Fruit fly (Drosophila melanogaster) whole organism, embryonic: ENCODE results near the gene CG14431.

Experiments used
- ATbp ChIP-seq: fragments of 200-800 bp; sonication (Bioruptor generic); optimal IDR thresholded peaks from 2 replicates; lab custom pipeline; 2017; ENCODE audit warnings: missing biosample characterization, mild to moderate bottlenecking, missing genetic modification characterization, missing genetic modification reagents
- B-H2 ChIP-seq: fragments of 200-800 bp; sonication (Bioruptor generic); optimal IDR thresholded peaks from 2 replicates; lab custom pipeline; 2018; ENCODE audit warnings: missing biosample characterization, mild to moderate bottlenecking, missing genetic modification characterization
- Bgb ChIP-seq: fragments of 200-800 bp; sonication (Bioruptor generic); IDR thresholded peaks from 2 replicates; pipeline ENCODE4 v1.3.6; 2022; ENCODE audit warnings: missing biosample characterization, missing genetic modification characterization; ENCODE audit not compliant: partially characterized antibody
- CG10431 ChIP-seq: fragments of 200-800 bp; sonication (Bioruptor generic); optimal IDR thresholded peaks from 3 replicates; lab custom pipeline; 2018; ENCODE audit warnings: missing biosample characterization, mild to moderate bottlenecking, missing genetic modification characterization
- CG10462 ChIP-seq: fragments of 200-800 bp; sonication (Bioruptor generic); optimal IDR thresholded peaks from 2 replicates; lab custom pipeline; 2016; ENCODE audit warnings: missing biosample characterization, missing genetic modification characterization
- CG12659 ChIP-seq: fragments of 200-800 bp; sonication (Bioruptor generic); optimal IDR thresholded peaks from 3 replicates; lab custom pipeline; 2017; ENCODE audit warnings: mild to moderate bottlenecking, missing biosample characterization, missing genetic modification reagents, missing genetic modification characterization
- CG15073 ChIP-seq: fragments of 200-800 bp; sonication (Bioruptor generic); optimal IDR thresholded peaks from 2 replicates; lab custom pipeline; 2016; ENCODE audit warnings: missing biosample characterization, missing genetic modification characterization
- CG15514 ChIP-seq: fragments of 200-800 bp; sonication (Bioruptor generic); optimal IDR thresholded peaks from 3 replicates; lab custom pipeline; 2017; ENCODE audit warnings: missing biosample characterization, missing genetic modification characterization, mild to moderate bottlenecking, moderate library complexity, missing genetic modification reagents
- CG17361 ChIP-seq: fragments of 200-800 bp; sonication (Bioruptor generic); IDR thresholded peaks from 3 replicates; pipeline ENCODE4 v1.3.6; 2022; ENCODE audit warnings: missing biosample characterization, missing genetic modification characterization
- CG2678 ChIP-seq: fragments of 200-800 bp; sonication (Bioruptor generic); optimal IDR thresholded peaks from 3 replicates; lab custom pipeline; 2019; ENCODE audit warnings: missing biosample characterization, mild to moderate bottlenecking, missing genetic modification characterization, moderate library complexity
- CG3281 ChIP-seq: fragments of 200-800 bp; sonication (Bioruptor generic); optimal IDR thresholded peaks from 3 replicates; lab custom pipeline; 2017; ENCODE audit warnings: missing biosample characterization, mild to moderate bottlenecking, missing genetic modification characterization
- CG33557 ChIP-seq: fragments of 200-800 bp; sonication (Bioruptor generic); optimal IDR thresholded peaks from 2 replicates; lab custom pipeline; 2019; ENCODE audit warnings: missing biosample characterization, mild to moderate bottlenecking, missing genetic modification characterization, moderate library complexity
- CG4617 ChIP-seq: fragments of 200-800 bp; sonication (Bioruptor generic); optimal IDR thresholded peaks from 3 replicates; lab custom pipeline; 2016; ENCODE audit warnings: missing biosample characterization, missing genetic modification characterization, borderline replicate concordance
- CG6854 ChIP-seq: fragments of 200-800 bp; sonication (Bioruptor generic); optimal IDR thresholded peaks from 3 replicates; lab custom pipeline; 2017; ENCODE audit warnings: missing biosample characterization, mild to moderate bottlenecking, missing genetic modification characterization
- CG7357 ChIP-seq: fragments of 200-800 bp; sonication (Bioruptor generic); IDR thresholded peaks from 3 replicates; pipeline ENCODE4 v1.3.6; 2022; ENCODE audit warnings: missing biosample characterization, missing genetic modification characterization
- CG7556 ChIP-seq: fragments of 200-800 bp; sonication (Bioruptor generic); optimal IDR thresholded peaks from 2 replicates; lab custom pipeline; 2017; ENCODE audit warnings: missing biosample characterization, mild to moderate bottlenecking, missing genetic modification characterization
- D19A ChIP-seq: fragments of 200-800 bp; optimal IDR thresholded peaks from 3 replicates; lab custom pipeline; 2019; ENCODE audit warnings: missing biosample characterization, mild to moderate bottlenecking, missing genetic modification characterization, moderate library complexity
- HmgZ ChIP-seq: fragments of 200-800 bp; sonication (Bioruptor generic); optimal IDR thresholded peaks from 2 replicates; lab custom pipeline; 2018; ENCODE audit warnings: missing biosample characterization, mild to moderate bottlenecking, missing genetic modification characterization
- Kr ChIP-seq: fragments of 200-800 bp; sonication (Bioruptor generic); optimal IDR thresholded peaks from 2 replicates; lab custom pipeline; 2017; ENCODE audit warnings: missing biosample characterization, mild to moderate bottlenecking, missing genetic modification characterization
- MESR4 ChIP-seq: fragments of 200-800 bp; sonication (Bioruptor generic); optimal IDR thresholded peaks from 2 replicates; lab custom pipeline; 2018; ENCODE audit warnings: missing biosample characterization, mild to moderate bottlenecking, missing genetic modification characterization, moderate library complexity
- Myb ChIP-seq: fragments of 200-800 bp; sonication (Bioruptor generic); optimal IDR thresholded peaks from 2 replicates; lab custom pipeline; 2016; ENCODE audit warnings: missing biosample characterization, missing genetic modification characterization
- NFAT ChIP-seq: fragments of 200-800 bp; sonication (Bioruptor generic); IDR thresholded peaks from 2 replicates; pipeline ENCODE4 v1.3.6; 2022; ENCODE audit warnings: missing biosample characterization, missing genetic modification characterization
- Nf-YC ChIP-seq: fragments of 200-800 bp; optimal IDR thresholded peaks from 3 replicates; lab custom pipeline; 2019; ENCODE audit warnings: missing biosample characterization, mild to moderate bottlenecking, missing genetic modification characterization, moderate library complexity
- Optix ChIP-seq: fragments of 200-800 bp; sonication (Bioruptor generic); IDR thresholded peaks from 3 replicates; pipeline ENCODE4 v1.3.6; 2022; ENCODE audit warnings: missing biosample characterization, missing genetic modification characterization
- Six4 ChIP-seq: fragments of 200-800 bp; sonication (Bioruptor generic); optimal IDR thresholded peaks from 2 replicates; lab custom pipeline; 2016; ENCODE audit warnings: missing biosample characterization, missing genetic modification characterization
- amos ChIP-seq: fragments of 200-800 bp; sonication (Bioruptor generic); IDR thresholded peaks from 2 replicates; pipeline ENCODE4 v1.3.6; 2022; ENCODE audit warnings: missing biosample characterization, missing genetic modification characterization; ENCODE audit not compliant: partially characterized antibody
- ato ChIP-seq: fragments of 200-800 bp; sonication (Bioruptor generic); IDR thresholded peaks from 2 replicates; pipeline ENCODE4 v1.3.6; 2022; ENCODE audit warnings: missing biosample characterization, missing genetic modification characterization; ENCODE audit not compliant: partially characterized antibody
- bab2 ChIP-seq: fragments of 200-800 bp; sonication (Bioruptor generic); optimal IDR thresholded peaks from 2 replicates; lab custom pipeline; 2016; ENCODE audit warnings: missing biosample characterization, missing genetic modification characterization
- br ChIP-seq: fragments of >200 bp; optimal IDR thresholded peaks from 2 replicates; lab custom pipeline; 2017
- cg ChIP-seq: fragments of 200-800 bp; sonication (Bioruptor generic); optimal IDR thresholded peaks from 3 replicates; lab custom pipeline; 2019; ENCODE audit warnings: missing biosample characterization, mild to moderate bottlenecking, missing genetic modification characterization, moderate library complexity
- dysf ChIP-seq: fragments of 200-800 bp; sonication (Bioruptor generic); IDR thresholded peaks from 3 replicates; pipeline ENCODE4 v1.3.6; 2022; ENCODE audit warnings: missing biosample characterization, missing genetic modification characterization
- hkb ChIP-seq, 2 experiments: fragments of 200-800 bp in 1 of 2; fragments of >200 bp in 1 of 2; sonication (Bioruptor generic) in 1 of 2; IDR thresholded peaks in 1 of 2; optimal IDR thresholded peaks in 1 of 2; 2 replicates each; pipeline versions ENCODE4 v1.3.6 to Lab custom; 2017 to 2022; ENCODE audit warnings: missing biosample characterization in 1 of 2, missing genetic modification characterization in 1 of 2
- lbe ChIP-seq: fragments of 200-800 bp; sonication (Bioruptor generic); optimal IDR thresholded peaks from 2 replicates; lab custom pipeline; 2016; ENCODE audit warnings: missing biosample characterization, mild to moderate bottlenecking, missing genetic modification characterization
- lov ChIP-seq, 2 experiments: fragments of 200-800 bp in 1 of 2; fragments of >200 bp in 1 of 2; sonication (Bioruptor generic) in 1 of 2; IDR thresholded peaks in 1 of 2; optimal IDR thresholded peaks in 1 of 2; 2 replicates in 1 of 2; 3 replicates in 1 of 2; pipeline versions ENCODE4 v1.3.6 to Lab custom; 2017 to 2022; ENCODE audit warnings: missing biosample characterization in 1 of 2, missing genetic modification characterization in 1 of 2
- pita ChIP-seq: fragments of 200-800 bp; sonication (Bioruptor generic); optimal IDR thresholded peaks from 2 replicates; lab custom pipeline; 2017; ENCODE audit warnings: missing biosample characterization, mild to moderate bottlenecking, missing genetic modification characterization
- pnt ChIP-seq: fragments of 200-800 bp; sonication (Bioruptor generic); optimal IDR thresholded peaks from 3 replicates; lab custom pipeline; 2016; ENCODE audit warnings: missing biosample characterization, missing genetic modification characterization
- prd ChIP-seq, 3 experiments: fragments of >200 bp in 2 of 3; fragments of 200-800 bp in 1 of 3; sonication (Bioruptor generic) in 1 of 3; optimal IDR thresholded peaks in 2 of 3; IDR thresholded peaks in 1 of 3; 2 replicates in 2 of 3; 3 replicates in 1 of 3; pipeline versions ENCODE4 v1.3.6 to Lab custom; 2017 to 2022; ENCODE audit warnings: missing biosample characterization in 1 of 3, missing genetic modification characterization in 1 of 3
- ro ChIP-seq: fragments of 200-800 bp; sonication (Bioruptor generic); IDR thresholded peaks from 2 replicates; pipeline ENCODE4 v1.3.6; 2022; ENCODE audit warnings: missing biosample characterization, missing genetic modification characterization
- salm ChIP-seq: fragments of 200-800 bp; sonication (Bioruptor generic); optimal IDR thresholded peaks from 2 replicates; lab custom pipeline; 2018; ENCODE audit warnings: missing biosample characterization, mild to moderate bottlenecking, missing genetic modification characterization
- sc ChIP-seq, 3 experiments: fragments of >200 bp in 2 of 3; fragments of 200-800 bp in 1 of 3; sonication (Bioruptor generic) in 1 of 3; optimal IDR thresholded peaks; 2 replicates in 2 of 3; 3 replicates in 1 of 3; lab custom pipeline; 2017; ENCODE audit warnings: mild to moderate bottlenecking in 1 of 3, missing biosample characterization in 1 of 3, missing genetic modification characterization in 1 of 3, missing genetic modification reagents in 1 of 3
- shn ChIP-seq: fragments of 200-800 bp; sonication (Bioruptor generic); optimal IDR thresholded peaks from 3 replicates; lab custom pipeline; 2016; ENCODE audit warnings: missing biosample characterization, missing genetic modification characterization
- sim ChIP-seq: fragments of 200-800 bp; sonication (Bioruptor generic); IDR thresholded peaks from 2 replicates; pipeline ENCODE4 v1.3.6; 2022; ENCODE audit warnings: missing biosample characterization, missing genetic modification characterization
- sug ChIP-seq: fragments of 200-800 bp; optimal IDR thresholded peaks from 2 replicates; lab custom pipeline; 2019; ENCODE audit warnings: missing biosample characterization, mild to moderate bottlenecking, missing genetic modification characterization, moderate library complexity
- toy ChIP-seq: fragments of 200-800 bp; sonication (Bioruptor generic); IDR thresholded peaks from 2 replicates; pipeline ENCODE4 v1.3.6; 2022; ENCODE audit warnings: missing biosample characterization, missing genetic modification characterization
- vvl ChIP-seq: fragments of 200-800 bp; sonication (Bioruptor generic); IDR thresholded peaks from 2 replicates; pipeline ENCODE4 v1.3.6; 2022; ENCODE audit warnings: missing biosample characterization, missing genetic modification characterization
- zf30C ChIP-seq: fragments of 200-800 bp; sonication (Bioruptor generic); optimal IDR thresholded peaks from 3 replicates; lab custom pipeline; 2018; ENCODE audit warnings: missing biosample characterization, mild to moderate bottlenecking, missing genetic modification characterization
- zfh1 ChIP-seq: fragments of 200-800 bp; sonication (Bioruptor generic); IDR thresholded peaks from 3 replicates; pipeline ENCODE4 v1.3.6; 2022; ENCODE audit warnings: missing biosample characterization, missing genetic modification characterization

CG14431 gene

DNA sequence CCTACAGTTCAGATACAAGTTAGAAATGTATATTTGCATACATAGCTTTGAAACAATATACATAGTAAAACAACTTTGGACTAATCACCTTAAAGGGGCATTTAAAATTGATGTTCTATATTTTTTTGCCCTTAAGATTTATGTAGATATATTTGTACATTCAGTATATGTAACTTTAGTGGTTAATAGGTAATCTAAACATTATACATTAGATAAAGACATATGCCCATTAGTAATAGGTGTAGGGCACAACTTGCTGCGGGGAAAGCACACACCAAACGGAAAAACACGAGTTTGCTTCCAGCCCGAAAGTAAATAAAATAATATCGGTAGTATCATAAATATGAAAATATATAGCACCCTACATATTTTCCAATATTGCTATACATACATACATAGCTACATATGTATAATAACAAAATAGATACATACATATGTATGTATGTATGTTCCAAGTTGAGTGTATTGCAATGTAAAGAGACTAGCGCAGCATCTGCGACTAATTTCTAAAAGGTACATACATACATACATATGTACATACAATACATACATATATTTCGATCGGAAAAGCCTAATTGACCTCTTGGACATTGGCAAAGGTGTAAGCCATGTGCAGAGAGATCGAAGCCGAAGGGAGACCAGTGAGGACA is 44.7 kb upstream of the CG14431 start, which contains the start of gene CG43736 (continued):
- TF ChIP-seq salm (tag; lab: Kevin White, UChicago) (peak; percentile 91), CG33557 (GFP tag; lab: Kevin White, UChicago) (peak; percentile 93), pnt (peak; percentile 90), CG6854 (GFP tag; lab: Kevin White, UChicago) (peak; percentile 94), toy (peak; percentile 62; the same call in 1 of the 2 replicates), NFAT (peak; percentile 68; the same call in 1 of the 2 replicates), CG12659 (GFP tag; lab: Kevin White, UChicago) (peak; percentile 97), bab2 (GFP tag; lab: Kevin White, UChicago) (peak; percentile 93), lbe (peak; percentile 78), B-H2 (GFP tag; lab: Kevin White, UChicago) (peak; percentile 92), CG10462 (GFP tag; lab: Kevin White, UChicago) (peak; percentile 88), sc (optimal IDR thresholded peaks at IDR 0.05; lab: Kevin White, UChicago) (no peak), sc (GFP tag; optimal IDR thresholded peaks at IDR 0.05; lab: Kevin White, UChicago) (peak; percentile 88), amos (no peak), br (no peak), pita (GFP tag; lab: Kevin White, UChicago) (no peak), CG7357 (GFP tag; lab: Robert Waterston, UW) (peak; percentile 78), Nf-YC (peak; percentile 90), CG15514 (GFP tag; lab: Kevin White, UChicago) (peak; percentile 77), CG7556 (GFP tag; lab: Kevin White, UChicago) (peak; percentile 98), cg (no peak), HmgZ (peak; percentile 95), Bgb (GFP tag; lab: Robert Waterston, UW) (no peak), shn (GFP tag; lab: Kevin White, UChicago) (peak; percentile 93), ATbp (peak; percentile 94), ro (GFP tag; lab: Robert Waterston, UW) (peak; percentile 52; the same call in 1 of the 2 replicates), vvl (peak; percentile 87), CG3281 (GFP tag; lab: Kevin White, UChicago) (peak; percentile 97), sim (0 out of 2 replicates have a peak, but pooled peaks have one; percentile 12), MESR4 (GFP tag; lab: Kevin White, UChicago) (peak; percentile 43), zf30C (GFP tag; lab: Kevin White, UChicago) (no peak), lov (optimal IDR thresholded peaks at IDR 0.05; lab: Kevin White, UChicago) (no peak), lov (GFP tag; IDR thresholded peaks at IDR 0.05; lab: Robert Waterston, UW) (0 out of 3 replicates have a peak, but pooled peaks have one; percentile 66), prd (optimal IDR thresholded peaks at IDR 0.05; lab: Kevin White, UChicago) (no peak), prd (GFP tag; IDR thresholded peaks at IDR 0.05; lab: Robert Waterston, UW) (peak; percentile 88), dysf (GFP tag; lab: Robert Waterston, UW) (peak; percentile 94), zfh1 (GFP tag; lab: Robert Waterston, UW) (peak; percentile 84), D19A (peak; percentile 96), CG4617 (peak; percentile 78), Optix (GFP tag; lab: Robert Waterston, UW) (no peak; the same call in 2 of the 3 replicates), Myb (peak; percentile 78), Kr (no peak), CG10431 (GFP tag; lab: Kevin White, UChicago) (peak; percentile 85), CG2678 (peak; percentile 99), CG15073 (GFP tag; lab: Kevin White, UChicago) (peak; percentile 56), Six4 (peak; percentile 94), CG17361 (peak; percentile 99), ato (no peak), hkb (optimal IDR thresholded peaks at IDR 0.05; lab: Kevin White, UChicago) (no peak), hkb (GFP tag; IDR thresholded peaks at IDR 0.05; lab: Robert Waterston, UW) (peak; percentile 87), sug (tag; lab: Kevin White, UChicago) (peak; percentile 93)
